Fruit fly (Drosophila melanogaster): ENCODE measurements around the gene ND-13B.

The ND-13B gene

dm6 chr3L:10682725-10683367 lies 11.1 kb downstream of the ND-13B start (continued):
- TF ChIP-seq CG9609 (GFP tag; optimal IDR thresholded peaks at IDR 0.05) (peak; percentile 82), sr (GFP tag; IDR thresholded peaks at IDR 0.05) (peak; percentile 86), CG16815 (GFP tag; optimal IDR thresholded peaks at IDR 0.05) (peak; percentile 98), Ets65A (GFP tag) (peak; percentile 94), gt (GFP tag; IDR thresholded peaks at IDR 0.05) (peak; percentile 85), CG3163 (GFP tag; optimal IDR thresholded peaks at IDR 0.05) (peak; percentile 52), cad (GFP tag; optimal IDR thresholded peaks at IDR 0.05) (no peak), Bdp1 (GFP tag; optimal IDR thresholded peaks at IDR 0.05) (peak; percentile 81), knrl (GFP tag; IDR thresholded peaks at IDR 0.05; ENCODE audit: partially characterized antibody) (no peak; the same call in 2 of the 3 replicates), Dad (GFP tag; optimal IDR thresholded peaks at IDR 0.05) (peak; percentile 83), CG17385 (GFP tag; optimal IDR thresholded peaks at IDR 0.05) (peak; percentile 97), yki (optimal IDR thresholded peaks at IDR 0.05) (no peak), chif (GFP tag; optimal IDR thresholded peaks at IDR 0.05) (peak; percentile 82 to 88), grn (GFP tag; optimal IDR thresholded peaks at IDR 0.05) (peak; percentile 97), CG11085 (GFP tag; IDR thresholded peaks at IDR 0.05) (peak; percentile 94), CG10654 (GFP tag; optimal IDR thresholded peaks at IDR 0.05) (peak; percentile 96), lmd (GFP tag; IDR thresholded peaks at IDR 0.05) (peak; percentile 99), CG4730 (GFP tag; IDR thresholded peaks at IDR 0.05) (peak; percentile 94), shn (GFP tag; optimal IDR thresholded peaks at IDR 0.05) (peak; percentile 88), rib (GFP tag; IDR thresholded peaks at IDR 0.05) (peak; percentile 93), klu (GFP tag; IDR thresholded peaks at IDR 0.05) (peak; percentile 97), exex (tag; optimal IDR thresholded peaks at IDR 0.05) (peak; percentile 91), CrebB (tag; optimal IDR thresholded peaks at IDR 0.05) (peak; percentile 91), slp2 (GFP tag; optimal IDR thresholded peaks at IDR 0.05) (peak; percentile 36), ftz-f1 (GFP tag; optimal IDR thresholded peaks at IDR 0.05) (peak; percentile 59), tap (tag; optimal IDR thresholded peaks at IDR 0.05) (peak; percentile 96), Max (GFP tag; optimal IDR thresholded peaks at IDR 0.05) (peak; percentile 97), toy (GFP tag; IDR thresholded peaks at IDR 0.05) (peak; percentile 92), zen2 (GFP tag; IDR thresholded peaks at IDR 0.05; ENCODE audit: partially characterized antibody) (no peak), wor (GFP tag; IDR thresholded peaks at IDR 0.05) (peak; percentile 96), ab (GFP tag; optimal IDR thresholded peaks at IDR 0.05) (peak; percentile 63), crp (GFP tag; optimal IDR thresholded peaks at IDR 0.05) (peak in 1 of 2 experiments; percentile 72), Hr78 (GFP tag; optimal IDR thresholded peaks at IDR 0.05) (peak in 1 of 2 experiments; percentile 91), Trl (optimal IDR thresholded peaks at IDR 0.05) (no peak), Trl (GFP tag; optimal IDR thresholded peaks at IDR 0.05) (peak; percentile 67), NC2α (GFP tag; optimal IDR thresholded peaks at IDR 0.05) (no peak), PHDP (tag; optimal IDR thresholded peaks at IDR 0.05) (peak; percentile 98), zfh2 (GFP tag; optimal IDR thresholded peaks at IDR 0.05) (peak; percentile 81), CG15514 (GFP tag; optimal IDR thresholded peaks at IDR 0.05) (peak; percentile 92), dan (GFP tag; IDR thresholded peaks at IDR 0.05) (no peak; the same call in 1 of the 2 replicates), CG42726 (GFP tag; IDR thresholded peaks at IDR 0.05; ENCODE audit: partially characterized antibody) (no peak), gcm (GFP tag; optimal IDR thresholded peaks at IDR 0.05) (peak; percentile 97), CG6765 (GFP tag; optimal IDR thresholded peaks at IDR 0.05) (peak; percentile 97), HLH54F (GFP tag; optimal IDR thresholded peaks at IDR 0.05) (peak; percentile 87), fd64A (GFP tag; optimal IDR thresholded peaks at IDR 0.05) (peak; percentile 92), NC2β (GFP tag; optimal IDR thresholded peaks at IDR 0.05) (peak; percentile 61), CG9437 (GFP tag; optimal IDR thresholded peaks at IDR 0.05) (peak; percentile 97), pfk (GFP tag; optimal IDR thresholded peaks at IDR 0.05) (peak; percentile 28), mirr (GFP tag; optimal IDR thresholded peaks at IDR 0.05) (peak; percentile 87), CG3065 (GFP tag; optimal IDR thresholded peaks at IDR 0.05) (peak; percentile 90), Dfd (GFP tag; optimal IDR thresholded peaks at IDR 0.05) (peak in 1 of 2 experiments; percentile 91)
